Worm (Caenorhabditis elegans): ENCODE measurements around the gene Y110A2AL.10.

Gene Y110A2AL.10

DNA sequence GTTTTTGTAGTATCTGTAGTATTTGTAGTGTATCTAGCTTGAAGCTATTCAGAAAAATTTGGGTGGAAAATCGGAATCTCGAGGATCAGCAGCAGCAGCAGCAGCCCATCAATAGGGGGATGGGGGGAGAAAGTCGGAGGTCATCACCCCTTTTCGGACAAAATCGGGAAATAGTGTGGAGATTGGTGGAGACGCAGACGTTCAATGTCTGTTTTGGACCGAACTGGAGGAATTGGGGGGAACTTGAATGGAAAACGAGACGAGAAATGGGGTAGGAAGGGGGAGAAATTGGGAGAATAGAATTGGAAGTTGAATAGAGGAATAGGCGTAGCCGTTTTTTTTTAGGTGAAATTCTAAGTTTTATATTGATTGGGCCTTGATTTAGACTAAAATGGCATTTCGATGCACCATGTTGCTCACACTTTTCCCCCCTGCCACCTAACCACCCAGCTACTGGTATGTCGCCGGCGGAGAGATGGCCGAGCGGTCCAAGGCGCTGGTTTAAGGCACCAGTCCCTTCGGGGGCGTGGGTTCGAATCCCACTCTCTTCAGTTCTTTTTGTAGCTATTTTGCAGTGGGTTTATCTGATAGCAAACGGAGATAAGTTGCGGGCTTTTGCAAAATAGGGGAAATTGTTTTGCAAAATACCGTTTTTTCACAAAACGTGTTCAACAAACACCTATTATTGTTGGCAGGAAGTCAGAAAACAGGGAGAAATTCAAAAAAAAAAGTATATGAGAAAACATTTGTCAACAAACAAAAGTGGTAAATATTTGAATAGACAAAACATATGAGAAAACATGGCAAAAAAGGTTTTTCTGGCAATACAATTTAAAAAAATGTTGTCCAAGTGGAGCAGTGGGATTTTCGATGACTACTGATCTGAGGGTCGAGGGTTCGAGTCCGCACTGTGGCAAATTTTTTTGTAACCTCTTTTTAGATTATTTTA is 11.6 kb downstream of the Y110A2AL.10 start (continued):
- TF ChIP-seq unc-130 (GFP tag; optimal IDR thresholded peaks at IDR 0.05) = no peak
- TF ChIP-seq lin-15B (tag; optimal IDR thresholded peaks at IDR 0.05) = no peak
- TF ChIP-seq lin-38 (GFP tag; IDR thresholded peaks at IDR 0.05) = peak; percentile 66
- peak; percentile 79; the same call in 1 of the 2 replicates for TF ChIP-seq dmd-8 (GFP tag; IDR thresholded peaks at IDR 0.05)
- peak; percentile 67 for TF ChIP-seq arid-1 (GFP tag; conservative IDR thresholded peaks at IDR 0.05)
- no peak for TF ChIP-seq ceh-44 (GFP tag; IDR thresholded peaks at IDR 0.05)
- TF ChIP-seq Y75B8A.6 (GFP tag; IDR thresholded peaks at IDR 0.05) = no peak
- TF ChIP-seq zfp-2 (tag; optimal IDR thresholded peaks at IDR 0.05) = no peak
- TF ChIP-seq lin-39 (tag; optimal IDR thresholded peaks at IDR 0.05) = no peak
- TF ChIP-seq snpc-4 (tag; optimal IDR thresholded peaks at IDR 0.05) = no peak
- 0 out of 4 replicates have a peak, but pooled peaks have one; percentile 37 to 53 for TF ChIP-seq madf-5 (GFP tag; IDR thresholded peaks at IDR 0.05)
- TF ChIP-seq egl-27 (tag; optimal IDR thresholded peaks at IDR 0.05) = no peak
- no peak for TF ChIP-seq nhr-42 (GFP tag; IDR thresholded peaks at IDR 0.05)
- TF ChIP-seq set-16 (GFP tag; IDR thresholded peaks at IDR 0.05) = peak; percentile 54
- TF ChIP-seq mdt-29 (GFP tag; IDR thresholded peaks at IDR 0.05) = peak; percentile 25; the same call in 1 of the 2 replicates
- no peak for TF ChIP-seq daf-12 (tag; optimal IDR thresholded peaks at IDR 0.05)
- no peak for TF ChIP-seq spr-1 (tag; optimal IDR thresholded peaks at IDR 0.05)
- no peak for TF ChIP-seq snpc-1.2 (GFP tag; IDR thresholded peaks at IDR 0.05)
- no peak for TF ChIP-seq lin-13 (GFP tag; optimal IDR thresholded peaks at IDR 0.05)
- no peak for TF ChIP-seq F49E8.2 (tag; optimal IDR thresholded peaks at IDR 0.05; ENCODE audit: borderline replicate concordance)
- peak; percentile 83 for TF ChIP-seq lim-7 (GFP tag; IDR thresholded peaks at IDR 0.05)
- no peak for TF ChIP-seq dpl-1 (GFP tag; optimal IDR thresholded peaks at IDR 0.05)
- no peak for TF ChIP-seq ZK337.2 (GFP tag; IDR thresholded peaks at IDR 0.05)
- TF ChIP-seq ztf-7 (tag; optimal IDR thresholded peaks at IDR 0.05) = no peak
- no peak for TF ChIP-seq spr-3 (GFP tag; optimal IDR thresholded peaks at IDR 0.05)
- TF ChIP-seq nhr-48 (tag; optimal IDR thresholded peaks at IDR 0.05) = no peak
- no peak for TF ChIP-seq saeg-2 (GFP tag; IDR thresholded peaks at IDR 0.05)
- no peak for TF ChIP-seq mxl-3 (GFP tag; optimal IDR thresholded peaks at IDR 0.05)
- no peak for TF ChIP-seq nhr-77 (tag; optimal IDR thresholded peaks at IDR 0.05)
- TF ChIP-seq tra-1 (GFP tag; IDR thresholded peaks at IDR 0.05) = 0 out of 2 replicates have a peak, but pooled peaks have one; percentile 40
- TF ChIP-seq unc-62 (GFP tag; optimal IDR thresholded peaks at IDR 0.05 in 1 of 2) = peak in 1 of 2 experiments; percentile 42
- TF ChIP-seq unc-62 (tag; optimal IDR thresholded peaks at IDR 0.05) = no peak
- no peak for TF ChIP-seq hmg-1.1 (GFP tag; IDR thresholded peaks at IDR 0.05)
- no peak for TF ChIP-seq hlh-30 (tag; optimal IDR thresholded peaks at IDR 0.05; ENCODE audit: insufficient read depth)
- 0 out of 2 replicates have a peak, but pooled peaks have one; percentile 65 for TF ChIP-seq Y105C5A.15 (GFP tag; IDR thresholded peaks at IDR 0.05)
- peak; percentile 36 for TF ChIP-seq nhr-102 (tag; optimal IDR thresholded peaks at IDR 0.05)

DNA sequence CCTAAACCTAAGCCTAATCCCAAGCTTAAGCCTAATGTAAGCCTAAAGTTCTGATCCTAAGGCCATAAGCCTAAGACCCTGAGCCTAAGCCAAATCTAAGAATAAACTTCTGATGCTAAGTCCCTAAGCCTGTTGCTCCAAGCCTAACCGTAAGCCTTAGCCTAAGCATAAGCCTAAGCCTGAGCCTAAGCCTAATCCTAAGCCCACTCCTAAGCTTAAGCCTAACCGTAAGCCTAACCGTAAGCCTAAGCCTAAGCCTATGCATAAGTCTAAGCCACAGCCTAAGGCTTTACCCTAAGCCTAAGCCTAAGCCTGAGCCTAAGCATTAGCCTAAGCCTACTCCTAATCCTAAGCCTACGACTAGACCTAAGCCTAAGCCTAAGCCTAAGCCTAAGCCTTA is 12.4 kb downstream of the Y110A2AL.10 start:
- TF ChIP-seq lin-13 (GFP tag; optimal IDR thresholded peaks at IDR 0.05) = no peak
- TF ChIP-seq vab-7 (GFP tag; IDR thresholded peaks at IDR 0.05) = no peak
- TF ChIP-seq fkh-10 (GFP tag; optimal IDR thresholded peaks at IDR 0.05) = no peak
- no peak for TF ChIP-seq hlh-11 (tag; optimal IDR thresholded peaks at IDR 0.05)
- TF ChIP-seq ceh-44 (GFP tag; IDR thresholded peaks at IDR 0.05) = no peak
- no peak for TF ChIP-seq Y105C5A.15 (GFP tag; IDR thresholded peaks at IDR 0.05)
- TF ChIP-seq saeg-2 (GFP tag; IDR thresholded peaks at IDR 0.05) = no peak
- no peak for TF ChIP-seq tra-1 (GFP tag; IDR thresholded peaks at IDR 0.05)
- TF ChIP-seq ceh-62 (tag; optimal IDR thresholded peaks at IDR 0.05) = no peak
- no peak for TF ChIP-seq unc-130 (GFP tag; optimal IDR thresholded peaks at IDR 0.05)
- TF ChIP-seq snpc-4 (tag; optimal IDR thresholded peaks at IDR 0.05) = no peak

All from whole organism, L4 larva.